Worm (Caenorhabditis elegans): ENCODE results near the gene twk-16.

twk-16 gene

DNA sequence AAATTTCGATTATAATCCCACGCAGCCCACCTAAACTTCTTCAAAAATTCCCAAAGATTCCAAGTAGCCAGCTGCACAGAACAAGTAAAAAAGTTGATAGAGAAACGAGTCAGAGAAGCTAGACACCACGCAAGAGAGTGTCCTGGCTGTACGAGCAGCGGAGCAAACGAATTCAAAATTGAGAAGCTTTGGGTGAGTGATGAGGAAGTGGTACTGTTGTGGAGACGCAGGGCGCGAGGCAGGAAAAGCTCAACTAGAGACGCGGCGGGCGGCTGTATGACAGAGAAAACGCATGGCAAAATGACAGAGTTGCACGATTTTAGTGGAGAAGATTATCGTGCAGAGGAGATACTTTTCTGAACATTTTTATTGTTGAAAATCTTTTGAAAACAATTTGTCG lies 31.7 kb upstream of the twk-16 start (continued):
- no peak for TF ChIP-seq dmd-8 (GFP tag; IDR thresholded peaks at IDR 0.05)
- no peak for TF ChIP-seq D1046.2 (GFP tag; IDR thresholded peaks at IDR 0.05)
- TF ChIP-seq lin-39 (tag; optimal IDR thresholded peaks at IDR 0.05), result no peak
- TF ChIP-seq dve-1 (tag; optimal IDR thresholded peaks at IDR 0.05; ENCODE audit: insufficient read depth), result peak; percentile 49
- no peak for TF ChIP-seq jun-1 (tag; optimal IDR thresholded peaks at IDR 0.05)
- peak; percentile 72 for TF ChIP-seq mep-1 (tag; optimal IDR thresholded peaks at IDR 0.05)
- no peak for TF ChIP-seq lim-7 (GFP tag; IDR thresholded peaks at IDR 0.05)
- peak; percentile 61 for TF ChIP-seq hlh-30 (tag; optimal IDR thresholded peaks at IDR 0.05; ENCODE audit: insufficient read depth)
- no peak for TF ChIP-seq spr-1 (tag; optimal IDR thresholded peaks at IDR 0.05)
- no peak for TF ChIP-seq lin-1 (GFP tag; IDR thresholded peaks at IDR 0.05)
- TF ChIP-seq saeg-2 (GFP tag; IDR thresholded peaks at IDR 0.05), result no peak
- TF ChIP-seq nhr-10 (tag; optimal IDR thresholded peaks at IDR 0.05), result no peak
- no peak for TF ChIP-seq aly-2 (tag; optimal IDR thresholded peaks at IDR 0.05)
- TF ChIP-seq snpc-1.2 (GFP tag; IDR thresholded peaks at IDR 0.05), result no peak
- no peak for TF ChIP-seq F49E8.2 (tag; optimal IDR thresholded peaks at IDR 0.05; ENCODE audit: borderline replicate concordance)
- TF ChIP-seq hmg-1.1 (GFP tag; IDR thresholded peaks at IDR 0.05), result peak; percentile 88
- TF ChIP-seq vab-7 (GFP tag; IDR thresholded peaks at IDR 0.05), result peak; percentile 51; the same call in 1 of the 2 replicates
- no peak for TF ChIP-seq F26F4.8 (GFP tag; conservative IDR thresholded peaks at IDR 0.05)
- no peak for TF ChIP-seq zfp-2 (tag; optimal IDR thresholded peaks at IDR 0.05)
- TF ChIP-seq nhr-77 (tag; optimal IDR thresholded peaks at IDR 0.05), result no peak
- no peak for TF ChIP-seq T26A8.4 (GFP tag; IDR thresholded peaks at IDR 0.05)
- no peak for TF ChIP-seq nhr-11 (tag; optimal IDR thresholded peaks at IDR 0.05)
- TF ChIP-seq gei-8 (GFP tag; optimal IDR thresholded peaks at IDR 0.05), result no peak
- no peak for TF ChIP-seq egl-27 (tag; optimal IDR thresholded peaks at IDR 0.05)
- no peak for TF ChIP-seq unc-39 (tag; optimal IDR thresholded peaks at IDR 0.05)
- TF ChIP-seq ceh-20 (GFP tag; IDR thresholded peaks at IDR 0.05), result peak; percentile 34
- TF ChIP-seq madf-9 (GFP tag; conservative IDR thresholded peaks at IDR 0.05), result no peak
- TF ChIP-seq nhr-102 (tag; optimal IDR thresholded peaks at IDR 0.05), result peak; percentile 25
- no peak for TF ChIP-seq duxl-1 (tag; optimal IDR thresholded peaks at IDR 0.05; ENCODE audit: poor library complexity)
- TF ChIP-seq pqm-1 (tag; optimal IDR thresholded peaks at IDR 0.05), result no peak
- TF ChIP-seq ZK337.2 (GFP tag; IDR thresholded peaks at IDR 0.05), result no peak
- no peak for TF ChIP-seq nhr-111 (GFP tag; optimal IDR thresholded peaks at IDR 0.05)
- TF ChIP-seq ceh-28 (tag; optimal IDR thresholded peaks at IDR 0.05), result no peak
- TF ChIP-seq daf-12 (tag; optimal IDR thresholded peaks at IDR 0.05), result no peak
- peak; percentile 77 for TF ChIP-seq fkh-10 (GFP tag; optimal IDR thresholded peaks at IDR 0.05)
- TF ChIP-seq dmd-9 (GFP tag; IDR thresholded peaks at IDR 0.05), result no peak
- no peak for TF ChIP-seq skn-1 (tag; optimal IDR thresholded peaks at IDR 0.05)
- TF ChIP-seq mdl-1 (tag; optimal IDR thresholded peaks at IDR 0.05), result peak; percentile 2 to 24
- no peak for TF ChIP-seq zip-2 (tag; optimal IDR thresholded peaks at IDR 0.05)
- TF ChIP-seq nhr-48 (tag; optimal IDR thresholded peaks at IDR 0.05), result no peak
- no peak for TF ChIP-seq mdt-29 (GFP tag; IDR thresholded peaks at IDR 0.05)
- TF ChIP-seq F44E2.7 (GFP tag; IDR thresholded peaks at IDR 0.05), result no peak
- no peak for TF ChIP-seq php-3 (GFP tag; IDR thresholded peaks at IDR 0.05)
- no peak for TF ChIP-seq Y75B8A.6 (GFP tag; IDR thresholded peaks at IDR 0.05)
- no peak for TF ChIP-seq ceh-62 (tag; optimal IDR thresholded peaks at IDR 0.05)
- no peak for TF ChIP-seq tag-97 (GFP tag; IDR thresholded peaks at IDR 0.05)
- TF ChIP-seq zfp-3 (GFP tag; conservative IDR thresholded peaks at IDR 0.05), result no peak
- no peak for TF ChIP-seq Y5F2A.4 (GFP tag; optimal IDR thresholded peaks at IDR 0.05)
- TF ChIP-seq nhr-6 (tag; optimal IDR thresholded peaks at IDR 0.05), result no peak
- peak in 1 of 2 experiments; percentile 50 for TF ChIP-seq lsy-2 (tag; optimal IDR thresholded peaks at IDR 0.05)
- TF ChIP-seq dpl-1 (GFP tag; optimal IDR thresholded peaks at IDR 0.05), result no peak
- no peak for TF ChIP-seq snpc-4 (tag; optimal IDR thresholded peaks at IDR 0.05)
- TF ChIP-seq lin-13 (GFP tag; optimal IDR thresholded peaks at IDR 0.05), result peak; percentile 4
